Fruit fly (Drosophila melanogaster) whole organism, prepupa: Measurements from ENCODE around the gene ATPsynB.

Experiments
- CG10669 ChIP-seq: fragments of 200-800 bp; sonication (Bioruptor generic); optimal IDR thresholded peaks from 3 replicates; lab custom pipeline; 2018; ENCODE audit warnings: missing biosample characterization, mild to moderate bottlenecking, missing genetic modification characterization, moderate library complexity
- CG11294 ChIP-seq: fragments of 200-800 bp; sonication (Bioruptor generic); IDR thresholded peaks from 2 replicates; pipeline ENCODE4 v1.3.6; 2022; ENCODE audit warnings: missing biosample characterization, missing genetic modification characterization
- CG11762 ChIP-seq: fragments of 200-800 bp; sonication (Bioruptor generic); optimal IDR thresholded peaks from 3 replicates; lab custom pipeline; 2016; ENCODE audit warnings: missing biosample characterization, missing genetic modification characterization; ENCODE audit not compliant: insufficient read depth
- CG15336 ChIP-seq: fragments of 200-800 bp; sonication (Bioruptor generic); IDR thresholded peaks from 2 replicates; pipeline ENCODE4 v1.3.6; 2022; ENCODE audit warnings: missing biosample characterization, missing genetic modification characterization
- CG1621 ChIP-seq: fragments of 200-800 bp; sonication (Bioruptor generic); optimal IDR thresholded peaks from 3 replicates; lab custom pipeline; 2018; ENCODE audit warnings: missing biosample characterization, mild to moderate bottlenecking, missing genetic modification characterization
- CG3032 ChIP-seq: fragments of 200-800 bp; optimal IDR thresholded peaks from 2 replicates; lab custom pipeline; 2019; ENCODE audit warnings: missing biosample characterization, mild to moderate bottlenecking, missing genetic modification characterization, moderate library complexity
- CG31627 ChIP-seq: fragments of 200-800 bp; sonication (Bioruptor generic); optimal IDR thresholded peaks from 3 replicates; lab custom pipeline; 2016; ENCODE audit warnings: missing biosample characterization, missing genetic modification characterization
- CG3919 ChIP-seq: fragments of 200-800 bp; sonication (Bioruptor generic); optimal IDR thresholded peaks from 3 replicates; lab custom pipeline; 2016; ENCODE audit warnings: missing biosample characterization, missing genetic modification characterization
- CG4318 ChIP-seq: fragments of 200-800 bp; sonication (Bioruptor generic); optimal IDR thresholded peaks from 3 replicates; lab custom pipeline; 2017; ENCODE audit warnings: missing biosample characterization, mild to moderate bottlenecking, missing genetic modification characterization
- CG6276 ChIP-seq: fragments of 200-800 bp; sonication (Bioruptor generic); optimal IDR thresholded peaks from 2 replicates; lab custom pipeline; 2017; ENCODE audit warnings: missing biosample characterization, mild to moderate bottlenecking, missing genetic modification characterization
- CG6792 ChIP-seq: fragments of 200-800 bp; sonication (Bioruptor generic); optimal IDR thresholded peaks from 3 replicates; lab custom pipeline; 2016; ENCODE audit warnings: missing biosample characterization, missing genetic modification characterization
- CG6808 ChIP-seq: fragments of 200-800 bp; sonication (Bioruptor generic); optimal IDR thresholded peaks from 3 replicates; lab custom pipeline; 2017; ENCODE audit warnings: missing biosample characterization, missing genetic modification characterization, mild to moderate bottlenecking, moderate library complexity, missing genetic modification reagents
- CG6854 ChIP-seq: fragments of 200-800 bp; sonication (Bioruptor generic); optimal IDR thresholded peaks from 2 replicates; lab custom pipeline; 2017; ENCODE audit warnings: missing biosample characterization, mild to moderate bottlenecking, missing genetic modification characterization
- CG7368 ChIP-seq: fragments of 200-800 bp; sonication (Bioruptor generic); optimal IDR thresholded peaks from 3 replicates; lab custom pipeline; 2016; ENCODE audit warnings: missing biosample characterization, missing genetic modification characterization
- CG8119 ChIP-seq: fragments of 200-800 bp; sonication (Bioruptor generic); IDR thresholded peaks from 3 replicates; pipeline ENCODE4 v1.3.6; 2022; ENCODE audit warnings: missing biosample characterization, missing genetic modification characterization
- CG8319 ChIP-seq: fragments of 200-800 bp; sonication (Bioruptor generic); optimal IDR thresholded peaks from 3 replicates; lab custom pipeline; 2016; ENCODE audit warnings: missing biosample characterization, missing genetic modification characterization
- CG9139 ChIP-seq: fragments of 200-800 bp; sonication (Bioruptor generic); optimal IDR thresholded peaks from 3 replicates; lab custom pipeline; 2017; ENCODE audit warnings: missing biosample characterization, mild to moderate bottlenecking, missing genetic modification characterization
- Eip75B ChIP-seq: fragments of 200-800 bp; sonication (Bioruptor generic); optimal IDR thresholded peaks from 3 replicates; lab custom pipeline; 2016; ENCODE audit warnings: missing biosample characterization, missing genetic modification characterization
- Eip78C ChIP-seq: fragments of 200-800 bp; sonication (Bioruptor generic); peaks from one replicate; lab custom pipeline; 2016; ENCODE audit warnings: missing biosample characterization, missing genetic modification characterization
- Eip93F ChIP-seq: fragments of 200-800 bp; sonication (Bioruptor generic); optimal IDR thresholded peaks from 2 replicates; lab custom pipeline; 2016; ENCODE audit warnings: missing biosample characterization, mild to moderate bottlenecking, missing genetic modification characterization
- Ets21C ChIP-seq: fragments of 200-800 bp; sonication (Bioruptor generic); optimal IDR thresholded peaks from 3 replicates; lab custom pipeline; 2016; ENCODE audit warnings: missing biosample characterization, missing genetic modification characterization
- Gug ChIP-seq: fragments of 200-800 bp; sonication (Bioruptor generic); IDR thresholded peaks from 2 replicates; pipeline ENCODE4 v1.3.6; 2022; ENCODE audit warnings: missing biosample characterization, missing genetic modification characterization
- Hr38 ChIP-seq: sonication (Bioruptor generic); optimal IDR thresholded peaks from 2 replicates; lab custom pipeline; 2016; ENCODE audit warnings: missing biosample characterization, missing genetic modification characterization
- Hr39 ChIP-seq: fragments of 200-800 bp; sonication (Bioruptor generic); optimal IDR thresholded peaks from 2 replicates; lab custom pipeline; 2016; ENCODE audit warnings: missing biosample characterization, missing genetic modification characterization
- Hr4 ChIP-seq: fragments of 200-800 bp; sonication (Bioruptor generic); optimal IDR thresholded peaks from 3 replicates; lab custom pipeline; 2016; ENCODE audit warnings: missing biosample characterization, missing genetic modification characterization
- Lpt ChIP-seq: fragments of 200-800 bp; sonication (Bioruptor generic); optimal IDR thresholded peaks from 3 replicates; lab custom pipeline; 2016; ENCODE audit warnings: missing biosample characterization, missing genetic modification characterization
- Met ChIP-seq: fragments of 200-800 bp; sonication (Bioruptor generic); optimal IDR thresholded peaks from 3 replicates; lab custom pipeline; 2016; ENCODE audit warnings: missing biosample characterization, missing genetic modification characterization
- OdsH ChIP-seq: fragments of 200-800 bp; sonication (Bioruptor generic); optimal IDR thresholded peaks from 3 replicates; lab custom pipeline; 2016; ENCODE audit warnings: missing biosample characterization, missing genetic modification characterization
- Smox ChIP-seq: fragments of 200-800 bp; sonication (Bioruptor generic); optimal IDR thresholded peaks from 3 replicates; lab custom pipeline; 2016; ENCODE audit warnings: missing biosample characterization, missing genetic modification characterization
- Sox14 ChIP-seq: fragments of 200-800 bp; sonication (Bioruptor generic); optimal IDR thresholded peaks from 3 replicates; lab custom pipeline; 2016; ENCODE audit warnings: missing biosample characterization, missing genetic modification characterization
- Sox15 ChIP-seq: fragments of 200-800 bp; sonication (Bioruptor generic); optimal IDR thresholded peaks from 3 replicates; lab custom pipeline; 2016; ENCODE audit warnings: missing biosample characterization, missing genetic modification characterization
- achi ChIP-seq: fragments of 200-800 bp; sonication (Bioruptor generic); optimal IDR thresholded peaks from 3 replicates; lab custom pipeline; 2016; ENCODE audit warnings: missing biosample characterization, missing genetic modification characterization
- acj6 ChIP-seq: fragments of 200-800 bp; sonication (Bioruptor generic); optimal IDR thresholded peaks from 3 replicates; lab custom pipeline; 2016; ENCODE audit warnings: missing biosample characterization, missing genetic modification characterization
- cyc ChIP-seq: fragments of 200-800 bp; sonication (Bioruptor generic); optimal IDR thresholded peaks from 3 replicates; lab custom pipeline; 2016; ENCODE audit warnings: missing biosample characterization, missing genetic modification characterization
- dac ChIP-seq: fragments of 200-800 bp; sonication (Bioruptor generic); optimal IDR thresholded peaks from 2 replicates; lab custom pipeline; 2017; ENCODE audit warnings: missing biosample characterization, mild to moderate bottlenecking, missing genetic modification characterization
- eg ChIP-seq: fragments of 200-800 bp; sonication (Bioruptor generic); IDR thresholded peaks from 3 replicates; pipeline ENCODE4 v1.3.6; 2022; ENCODE audit warnings: missing biosample characterization, missing genetic modification characterization
- esn ChIP-seq: fragments of 200-800 bp; sonication (Bioruptor generic); optimal IDR thresholded peaks from 2 replicates; lab custom pipeline; 2016; ENCODE audit warnings: missing biosample characterization, mild to moderate bottlenecking, missing genetic modification characterization, moderate library complexity
- fkh ChIP-seq: fragments of 200-800 bp; sonication (Bioruptor generic); optimal IDR thresholded peaks from 3 replicates; lab custom pipeline; 2017; ENCODE audit warnings: missing biosample characterization, mild to moderate bottlenecking, missing genetic modification characterization, moderate library complexity
- lz ChIP-seq: fragments of 200-800 bp; sonication (Bioruptor generic); optimal IDR thresholded peaks from 3 replicates; lab custom pipeline; 2016; ENCODE audit warnings: missing biosample characterization, missing genetic modification characterization
- net ChIP-seq: fragments of 200-800 bp; sonication (Bioruptor generic); optimal IDR thresholded peaks from 3 replicates; lab custom pipeline; 2016; ENCODE audit warnings: missing biosample characterization, missing genetic modification characterization
- salr ChIP-seq, 2 experiments: fragments of 200-800 bp; sonication (Bioruptor generic); optimal IDR thresholded peaks; 3 replicates each; lab custom pipeline; 2016 to 2018; ENCODE audit warnings: missing biosample characterization in 2 of 2, missing genetic modification characterization in 2 of 2, mild to moderate bottlenecking in 1 of 2
- spab ChIP-seq: fragments of 200-800 bp; sonication (Bioruptor generic); optimal IDR thresholded peaks from 2 replicates; lab custom pipeline; 2017; ENCODE audit warnings: missing biosample characterization, mild to moderate bottlenecking, missing genetic modification characterization, missing genetic modification reagents
- ss ChIP-seq, 2 experiments: fragments of 200-800 bp; sonication (Bioruptor generic); optimal IDR thresholded peaks; 2 replicates in 1 of 2; 3 replicates in 1 of 2; lab custom pipeline; 2017 to 2018; ENCODE audit warnings: mild to moderate bottlenecking in 2 of 2, missing biosample characterization in 2 of 2, missing genetic modification characterization in 2 of 2, moderate library complexity in 1 of 2
- svp ChIP-seq: fragments of 200-800 bp; sonication (Bioruptor generic); peaks from one replicate; lab custom pipeline; 2016; ENCODE audit warnings: missing biosample characterization, missing genetic modification characterization
- topi ChIP-seq: fragments of 200-800 bp; sonication (Bioruptor generic); optimal IDR thresholded peaks from 3 replicates; lab custom pipeline; 2016; ENCODE audit warnings: missing biosample characterization, missing genetic modification characterization

ATPsynB gene

dm6 chr3L:9688674-9689073 lies 41.1 kb upstream of the ATPsynB start:
- TF ChIP-seq CG8319 (GFP tag; lab: Kevin White, UChicago) (no peak), CG11294 (GFP tag; lab: Robert Waterston, UW) (no peak), Eip75B (no peak), Hr39 (no peak), CG6792 (no peak), CG6276 (GFP tag; lab: Kevin White, UChicago) (no peak), CG1621 (tag; lab: Kevin White, UChicago) (no peak), topi (GFP tag; lab: Kevin White, UChicago) (no peak), CG11762 (no peak), fkh (no peak), CG6854 (GFP tag; lab: Kevin White, UChicago) (no peak), CG15336 (no peak), esn (GFP tag; lab: Kevin White, UChicago) (no peak), CG3919 (GFP tag; lab: Kevin White, UChicago) (no peak)
- TF ChIP-seq, all 60 proteins: peak for 0

- TF ChIP-seq CG7368 (GFP tag; lab: Kevin White, UChicago) (no peak), CG3919 (GFP tag; lab: Kevin White, UChicago) (no peak), fkh (peak; percentile 63), ss (GFP tag; optimal IDR thresholded peaks at IDR 0.05; lab: Kevin White, UChicago) (no peak)
- TF ChIP-seq, all 60 proteins: peak for 1
Measured at dm6 chr3L:9689809-9690208, 40.0 kb upstream of the ATPsynB start.

dm6 chr3L:9690798-9691475 lies 38.9 kb upstream of the ATPsynB start:
- peak; percentile 5 for TF ChIP-seq OdsH (GFP tag; lab: Kevin White, UChicago)
- TF ChIP-seq Ets21C (GFP tag; lab: Kevin White, UChicago): peak; percentile 38
- no peak for TF ChIP-seq Sox15 (GFP tag; lab: Kevin White, UChicago)
- peak; percentile 47 for TF ChIP-seq Met
- TF ChIP-seq CG6792: no peak
- peak; percentile 12 for TF ChIP-seq lz (GFP tag; lab: Kevin White, UChicago)
- TF ChIP-seq achi (GFP tag; lab: Kevin White, UChicago): no peak
- TF ChIP-seq CG15336: peak; percentile 43
- TF ChIP-seq CG10669 (GFP tag; lab: Kevin White, UChicago): no peak
- TF ChIP-seq Hr38: no peak
- TF ChIP-seq Hr39: peak; percentile 17
- TF ChIP-seq dac (GFP tag; lab: Kevin White, UChicago): no peak
- no peak for TF ChIP-seq CG6808 (GFP tag; lab: Kevin White, UChicago)
- no peak for TF ChIP-seq fkh
- no peak for TF ChIP-seq CG4318 (GFP tag; lab: Kevin White, UChicago)
- TF ChIP-seq CG8119 (GFP tag; lab: Robert Waterston, UW): peak; percentile 54; the same call in 2 of the 3 replicates
- peak; percentile 0 for TF ChIP-seq Sox14 (GFP tag; lab: Kevin White, UChicago)
- TF ChIP-seq spab: no peak
- TF ChIP-seq topi (GFP tag; lab: Kevin White, UChicago): peak; percentile 38
- no peak for TF ChIP-seq CG3032 (tag; lab: Kevin White, UChicago)
- TF ChIP-seq CG9139 (GFP tag; lab: Kevin White, UChicago): no peak
- peak; percentile 43 for TF ChIP-seq net
- TF ChIP-seq Gug: no peak
- TF ChIP-seq Smox (GFP tag; lab: Kevin White, UChicago): no peak
- TF ChIP-seq CG11762: no peak
- TF ChIP-seq svp (GFP tag; lab: Kevin White, UChicago): no peak
- no peak for TF ChIP-seq Lpt (GFP tag; lab: Kevin White, UChicago)
- TF ChIP-seq CG6276 (GFP tag; lab: Kevin White, UChicago): peak; percentile 58
- TF ChIP-seq cyc (GFP tag; lab: Kevin White, UChicago): no peak
- 0 out of 3 replicates have a peak, but pooled peaks have one; percentile 44 for TF ChIP-seq eg (GFP tag; lab: Robert Waterston, UW)
- peak; percentile 31 for TF ChIP-seq esn (GFP tag; lab: Kevin White, UChicago)
- peak; percentile 12 for TF ChIP-seq acj6 (GFP tag; lab: Kevin White, UChicago)
- TF ChIP-seq salr (GFP tag; optimal IDR thresholded peaks at IDR 0.05; lab: Kevin White, UChicago): no peak
- TF ChIP-seq Eip93F (GFP tag; lab: Kevin White, UChicago): no peak
- peak; percentile 52 for TF ChIP-seq Eip78C (GFP tag; lab: Kevin White, UChicago)
- TF ChIP-seq Hr4 (GFP tag; lab: Kevin White, UChicago): peak; percentile 64
- no peak for TF ChIP-seq CG7368 (GFP tag; lab: Kevin White, UChicago)
- TF ChIP-seq CG31627 (GFP tag; lab: Kevin White, UChicago): peak; percentile 22
